Worm (Caenorhabditis elegans) whole organism, midembryonic: ENCODE data around the gene srh-274.

Source experiments
- T22C8.4 ChIP-seq: fragments of 200-800 bp; sonication (Bioruptor generic); IDR thresholded peaks from 2 replicates; pipeline ENCODE4 v1.3.6; 2022; ENCODE audit warnings: missing genetic modification characterization, missing compliant biosample characterization
- cog-1 ChIP-seq: sonication (generic microtip); optimal IDR thresholded peaks from 2 replicates; lab custom pipeline; 2016; ENCODE audit warnings: missing genetic modification characterization, missing compliant biosample characterization
- flt-1 ChIP-seq: fragments of 200-800 bp; sonication (Bioruptor generic); IDR thresholded peaks from 2 replicates; pipeline ENCODE4 v1.3.6; 2022; ENCODE audit warnings: missing genetic modification characterization, missing compliant biosample characterization
- klf-2 ChIP-seq: fragments of 200-800 bp; sonication (Bioruptor generic); conservative IDR thresholded peaks from 2 replicates; pipeline ENCODE4 v1.3.6; 2022; ENCODE audit warnings: missing genetic modification reagents, missing genetic modification characterization, missing compliant biosample characterization
- med-1 ChIP-seq: sonication (generic microtip); optimal IDR thresholded peaks from 2 replicates; lab custom pipeline; 2017; ENCODE audit warnings: missing genetic modification characterization, mild to moderate bottlenecking, missing compliant biosample characterization, antibody characterized with exemption, missing genetic modification reagents; ENCODE audit not compliant: insufficient read depth
- tab-1 ChIP-seq: fragments of 200-800 bp; sonication (Bioruptor generic); IDR thresholded peaks from 2 replicates; pipeline ENCODE4 v1.3.6; 2022; ENCODE audit warnings: missing genetic modification characterization, missing compliant biosample characterization
- ztf-23 ChIP-seq: fragments of 200-800 bp; sonication (Bioruptor generic); IDR thresholded peaks from 2 replicates; pipeline ENCODE4 v1.3.6; 2022; ENCODE audit warnings: missing genetic modification reagents, missing genetic modification characterization, missing compliant biosample characterization

- TF ChIP-seq tab-1: no peak
- no peak for TF ChIP-seq med-1 (GFP tag; lab: Kevin White, UChicago)
- TF ChIP-seq klf-2: no peak
- no peak for TF ChIP-seq ztf-23 (GFP tag; lab: Robert Waterston, UW)
- no peak for TF ChIP-seq flt-1
- no peak for TF ChIP-seq cog-1
- no peak for TF ChIP-seq T22C8.4
Observed at ce11 chrII:988437-988836, 5.5 kb downstream of the srh-274 start, which contains the start of gene fbxc-39.
